Worm (Caenorhabditis elegans) whole organism, young adult: Measurements from ENCODE around the gene B0361.9.

Experiments
- K12H6.12 ChIP-seq: fragments of 200-800 bp; sonication (Bioruptor generic); optimal IDR thresholded peaks from 2 replicates; lab custom pipeline; 2018; ENCODE audit warnings: mild to moderate bottlenecking, missing genetic modification characterization, missing compliant biosample characterization
- nhr-90 ChIP-seq: sonication (generic microtip); optimal IDR thresholded peaks from 2 replicates; lab custom pipeline; 2016; ENCODE audit warnings: missing genotype, mild to moderate bottlenecking, missing genetic modification characterization, missing compliant biosample characterization
- snpc-4 ChIP-seq, 5 experiments: fragments of 150-350 bp in 1 of 5; sonication (generic microtip) in 4 of 5; optimal IDR thresholded peaks; 2 replicates each; lab custom pipeline; 2014 to 2018; ENCODE audit warnings: missing genetic modification characterization in 5 of 5, missing biosample characterization in 3 of 5, antibody characterized with exemption in 2 of 5, mild to moderate bottlenecking in 2 of 5, missing compliant biosample characterization in 2 of 5, missing genotype in 2 of 5, moderate library complexity in 2 of 5, missing genetic modification reagents in 1 of 5
- unc-62 ChIP-seq: fragments of 150-350 bp; optimal IDR thresholded peaks from 2 replicates; lab custom pipeline; 2014; ENCODE audit warnings: missing biosample characterization, missing genetic modification reagents, missing genetic modification characterization

ce11 chrIII:7291216-7291615 lies 8.2 kb downstream of the B0361.9 start:
- TF ChIP-seq K12H6.12 (tag; lab: Kevin White, UChicago) (no peak), unc-62 (no peak), snpc-4 (GFP tag; optimal IDR thresholded peaks at IDR 0.05; lab: Kevin White, UChicago) (no peak), snpc-4 (tag; optimal IDR thresholded peaks at IDR 0.05; lab: Kevin White, UChicago) (no peak), nhr-90 (no peak)
